Worm (Caenorhabditis elegans) whole organism, L4 larva: ENCODE data around the gene mab-23.

Source experiments
- R02D3.7 ChIP-seq: fragments of 150-350 bp; sonication (generic microtip); optimal IDR thresholded peaks from 3 replicates; lab custom pipeline; 2014; ENCODE audit warnings: missing biosample characterization, missing genetic modification characterization
- T20F7.1 ChIP-seq: fragments of 200-800 bp; sonication (Bioruptor generic); optimal IDR thresholded peaks from 2 replicates; lab custom pipeline; 2018; ENCODE audit warnings: mild to moderate bottlenecking, missing genetic modification characterization, missing compliant biosample characterization
- Y5F2A.4 ChIP-seq: fragments of 200-800 bp; sonication (Bioruptor generic); optimal IDR thresholded peaks from 2 replicates; lab custom pipeline; 2018; ENCODE audit warnings: mild to moderate bottlenecking, missing genetic modification characterization, missing compliant biosample characterization
- aha-1 ChIP-seq: fragments of 150-350 bp; peaks from one replicate; lab custom pipeline; 2014; ENCODE audit warnings: missing biosample characterization, missing genetic modification characterization
- arid-1 ChIP-seq: fragments of 200-800 bp; sonication (Bioruptor generic); conservative IDR thresholded peaks from 2 replicates; pipeline ENCODE4 v1.3.6; 2022; ENCODE audit warnings: missing genetic modification reagents, missing genetic modification characterization, missing compliant biosample characterization
- ceh-62 ChIP-seq: sonication (generic microtip); optimal IDR thresholded peaks from 2 replicates; lab custom pipeline; 2017; ENCODE audit warnings: missing biosample characterization, missing genetic modification characterization
- ctbp-1 ChIP-seq: fragments of 200-800 bp; sonication (Bioruptor generic); IDR thresholded peaks from 2 replicates; pipeline ENCODE4 v1.3.6; 2022; ENCODE audit warnings: missing genetic modification reagents, missing genetic modification characterization, missing compliant biosample characterization
- daf-16 ChIP-seq, 3 experiments: sonication (generic microtip); optimal IDR thresholded peaks; 2 replicates each; lab custom pipeline; 2016 to 2017; ENCODE audit warnings: missing genetic modification characterization in 3 of 3, missing genetic modification reagents in 3 of 3, mild to moderate bottlenecking in 2 of 3, missing compliant biosample characterization in 2 of 3, missing biosample characterization in 1 of 3, moderate library complexity in 1 of 3
- dmd-6 ChIP-seq: fragments of 200-800 bp; sonication (Bioruptor generic); IDR thresholded peaks from 2 replicates; pipeline ENCODE4 v1.3.6; 2022; ENCODE audit warnings: missing genetic modification reagents, missing genetic modification characterization, missing compliant biosample characterization
- duxl-1 ChIP-seq: sonication (generic microtip); optimal IDR thresholded peaks from 2 replicates; lab custom pipeline; 2016; ENCODE audit warnings: mild to moderate bottlenecking, missing genetic modification characterization, moderate library complexity, missing compliant biosample characterization; ENCODE audit not compliant: poor library complexity
- fkh-10 ChIP-seq: fragments of 150-350 bp; optimal IDR thresholded peaks from 2 replicates; lab custom pipeline; 2014; ENCODE audit warnings: missing biosample characterization, missing genetic modification reagents, missing genetic modification characterization
- fos-1 ChIP-seq: fragments of 150-350 bp; optimal IDR thresholded peaks from 2 replicates; lab custom pipeline; 2014; ENCODE audit warnings: missing biosample characterization, missing genetic modification characterization
- hif-1 ChIP-seq, 2 experiments: sonication (generic microtip); optimal IDR thresholded peaks; 2 replicates each; lab custom pipeline; 2016 to 2017; ENCODE audit warnings: missing compliant biosample characterization in 2 of 2, missing genetic modification characterization in 2 of 2, missing genetic modification reagents in 2 of 2, missing genotype in 2 of 2, mild to moderate bottlenecking in 1 of 2
- hlh-30 ChIP-seq: sonication (generic microtip); optimal IDR thresholded peaks from 2 replicates; lab custom pipeline; 2017; ENCODE audit warnings: antibody characterized with exemption, mild to moderate bottlenecking, missing genetic modification characterization, missing compliant biosample characterization; ENCODE audit not compliant: insufficient read depth
- hmg-1.1 ChIP-seq: fragments of 200-800 bp; sonication (Bioruptor generic); IDR thresholded peaks from 2 replicates; pipeline ENCODE4 v1.3.6; 2022; ENCODE audit warnings: missing genetic modification reagents, missing genetic modification characterization, missing compliant biosample characterization
- lin-15B ChIP-seq: fragments of 150-350 bp; sonication (generic microtip); optimal IDR thresholded peaks from 3 replicates; lab custom pipeline; 2014; ENCODE audit warnings: missing biosample characterization, missing genetic modification characterization
- lin-29 ChIP-seq: fragments of 200-800 bp; sonication (Bioruptor generic); IDR thresholded peaks from 2 replicates; pipeline ENCODE4 v1.3.6; 2022; ENCODE audit warnings: missing genetic modification reagents, missing genetic modification characterization, missing compliant biosample characterization
- lsy-2 ChIP-seq, 2 experiments: fragments of 150-350 bp in 1 of 2; sonication (generic microtip) in 1 of 2; optimal IDR thresholded peaks; 2 replicates each; lab custom pipeline; 2014 to 2017; ENCODE audit warnings: missing biosample characterization in 2 of 2, missing genetic modification characterization in 2 of 2
- mdl-1 ChIP-seq, 2 experiments: fragments of 150-350 bp in 1 of 2; sonication (generic microtip) in 1 of 2; optimal IDR thresholded peaks; 2 replicates each; lab custom pipeline; 2014 to 2017; ENCODE audit warnings: missing biosample characterization in 2 of 2, missing genetic modification characterization in 2 of 2
- mes-2 ChIP-seq: sonication (generic microtip); optimal IDR thresholded peaks from 2 replicates; lab custom pipeline; 2016; ENCODE audit warnings: missing genotype, mild to moderate bottlenecking, missing genetic modification characterization, missing compliant biosample characterization; ENCODE audit not compliant: poor library complexity, severe bottlenecking
- mxl-2 ChIP-seq: fragments of 200-800 bp; sonication (Bioruptor generic); conservative IDR thresholded peaks from 2 replicates; pipeline ENCODE4 v1.3.6; 2022; ENCODE audit warnings: missing genetic modification reagents, missing genetic modification characterization, missing compliant biosample characterization
- nhr-10 ChIP-seq: fragments of 150-350 bp; optimal IDR thresholded peaks from 2 replicates; lab custom pipeline; 2014; ENCODE audit warnings: missing biosample characterization, missing genetic modification characterization
- nhr-11 ChIP-seq: fragments of 150-350 bp; optimal IDR thresholded peaks from 2 replicates; lab custom pipeline; 2014; ENCODE audit warnings: missing biosample characterization, missing genetic modification characterization
- nhr-25 ChIP-seq: sonication (generic microtip); optimal IDR thresholded peaks from 2 replicates; lab custom pipeline; 2017; ENCODE audit warnings: missing genetic modification characterization, mild to moderate bottlenecking, missing compliant biosample characterization, antibody characterized with exemption, moderate library complexity, borderline replicate concordance; ENCODE audit not compliant: insufficient read depth
- pqm-1 ChIP-seq: sonication (generic microtip); optimal IDR thresholded peaks from 2 replicates; lab custom pipeline; 2017; ENCODE audit warnings: missing biosample characterization, missing genetic modification characterization
- rbr-2 ChIP-seq: sonication (generic microtip); optimal IDR thresholded peaks from 2 replicates; lab custom pipeline; 2016; ENCODE audit warnings: missing genotype, missing genetic modification characterization, missing compliant biosample characterization
- sdz-12 ChIP-seq: fragments of 200-800 bp; sonication (Bioruptor generic); optimal IDR thresholded peaks from 2 replicates; lab custom pipeline; 2018; ENCODE audit warnings: mild to moderate bottlenecking, missing genetic modification characterization, missing compliant biosample characterization
- skn-1 ChIP-seq: fragments of 150-350 bp; optimal IDR thresholded peaks from 2 replicates; lab custom pipeline; 2014; ENCODE audit warnings: missing biosample characterization, missing genetic modification characterization
- spr-1 ChIP-seq: sonication (generic microtip); optimal IDR thresholded peaks from 2 replicates; lab custom pipeline; 2016; ENCODE audit warnings: mild to moderate bottlenecking, missing genetic modification characterization, missing compliant biosample characterization
- unc-130 ChIP-seq: sonication (generic microtip); optimal IDR thresholded peaks from 2 replicates; lab custom pipeline; 2016; ENCODE audit warnings: missing genetic modification reagents, missing genetic modification characterization, missing compliant biosample characterization
- unc-62 ChIP-seq, 3 experiments: fragments of 150-350 bp in 1 of 3; sonication (generic microtip); optimal IDR thresholded peaks in 2 of 3; peaks in 1 of 3; 1 replicate in 1 of 3; 2 replicates in 2 of 3; lab custom pipeline; 2014 to 2017; ENCODE audit warnings: missing biosample characterization in 3 of 3, missing genetic modification characterization in 3 of 3, missing genetic modification reagents in 3 of 3, missing genotype in 1 of 3

mab-23 gene

DNA sequence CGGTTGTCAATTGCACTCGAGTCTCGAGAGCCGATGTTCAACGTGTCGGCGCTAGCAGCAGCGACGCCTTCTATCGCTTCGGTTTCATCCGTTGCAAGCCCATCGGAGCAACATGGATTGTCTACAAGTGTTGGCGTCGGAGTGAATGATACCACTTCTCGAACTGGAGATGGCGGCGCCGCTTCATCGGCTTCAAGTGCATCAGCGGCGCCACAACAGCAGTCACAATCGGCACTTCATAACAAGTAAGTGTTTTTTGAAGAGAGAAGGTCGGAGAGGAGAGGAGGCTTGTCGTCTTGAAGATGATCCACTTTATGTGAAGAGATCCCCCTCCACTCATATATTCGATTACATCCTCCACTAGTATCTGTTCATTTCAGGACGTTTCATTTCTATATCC is 39.7 kb downstream of the mab-23 start:
- TF ChIP-seq mes-2 (no peak), mxl-2 (GFP tag; lab: Robert Waterston, UW) (no peak), lin-29 (GFP tag; lab: Robert Waterston, UW) (no peak), sdz-12 (no peak), pqm-1 (tag; lab: Kevin White, UChicago) (no peak), nhr-10 (tag; lab: Kevin White, UChicago) (no peak), spr-1 (tag; lab: Kevin White, UChicago) (no peak), hlh-30 (no peak), duxl-1 (tag; lab: Kevin White, UChicago) (no peak), aha-1 (tag; lab: Kevin White, UChicago) (no peak), hmg-1.1 (GFP tag; lab: Robert Waterston, UW) (no peak), R02D3.7 (tag; lab: Kevin White, UChicago) (no peak), lsy-2 (tag; optimal IDR thresholded peaks at IDR 0.05; lab: Kevin White, UChicago) (no peak), nhr-25 (no peak), dmd-6 (GFP tag; lab: Robert Waterston, UW) (no peak), arid-1 (GFP tag; lab: Robert Waterston, UW) (no peak), unc-130 (GFP tag; lab: Kevin White, UChicago) (no peak), ceh-62 (tag; lab: Kevin White, UChicago) (no peak)

DNA sequence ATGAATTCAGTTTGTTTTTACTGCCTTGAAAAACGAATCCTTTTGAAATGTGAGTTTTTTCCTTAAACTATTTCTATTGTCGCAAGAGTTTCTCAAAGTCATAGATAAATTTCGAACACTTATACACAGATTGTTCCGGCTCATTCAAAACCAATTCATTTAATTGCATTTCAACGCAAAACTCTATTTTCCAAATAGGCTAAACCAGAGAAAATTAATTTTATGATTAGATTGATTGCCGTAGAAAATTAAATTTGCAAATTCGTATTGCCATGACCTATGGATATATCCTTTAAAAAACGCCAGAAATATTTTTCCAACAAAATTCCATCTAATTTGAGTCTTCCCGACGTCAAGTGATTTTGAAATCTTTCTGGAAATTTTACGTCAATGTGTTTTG is 43.1 kb downstream of the mab-23 start:
- TF ChIP-seq hif-1 (tag; optimal IDR thresholded peaks at IDR 0.05; lab: Kevin White, UChicago) (no peak), fos-1 (tag; lab: Kevin White, UChicago) (no peak), Y5F2A.4 (GFP tag; lab: Kevin White, UChicago) (no peak), nhr-10 (tag; lab: Kevin White, UChicago) (no peak), aha-1 (tag; lab: Kevin White, UChicago) (no peak), daf-16 (GFP tag; optimal IDR thresholded peaks at IDR 0.05; lab: Kevin White, UChicago) (no peak), daf-16 (tag; optimal IDR thresholded peaks at IDR 0.05; lab: Kevin White, UChicago) (no peak)

ce11 chrV:10677459-10677858 is 44.6 kb downstream of the mab-23 start:
- TF ChIP-seq unc-62 (GFP tag; optimal IDR thresholded peaks at IDR 0.05 in 1 of 2; lab: Kevin White, UChicago) (peak in 1 of 2 experiments; percentile 83), unc-62 (tag; optimal IDR thresholded peaks at IDR 0.05; lab: Kevin White, UChicago) (no peak), lsy-2 (tag; optimal IDR thresholded peaks at IDR 0.05; lab: Kevin White, UChicago) (peak in 1 of 2 experiments; percentile 21), T20F7.1 (GFP tag; lab: Kevin White, UChicago) (no peak), pqm-1 (tag; lab: Kevin White, UChicago) (no peak), nhr-10 (tag; lab: Kevin White, UChicago) (no peak), mdl-1 (tag; optimal IDR thresholded peaks at IDR 0.05; lab: Kevin White, UChicago) (peak in 1 of 2 experiments; percentile 27), ctbp-1 (GFP tag; lab: Robert Waterston, UW) (0 out of 2 replicates have a peak, but pooled peaks have one; percentile 22), duxl-1 (tag; lab: Kevin White, UChicago) (no peak), nhr-25 (no peak), rbr-2 (peak; percentile 46), hmg-1.1 (GFP tag; lab: Robert Waterston, UW) (peak; percentile 67), hlh-30 (peak; percentile 12), daf-16 (GFP tag; optimal IDR thresholded peaks at IDR 0.05; lab: Kevin White, UChicago) (no peak), daf-16 (tag; optimal IDR thresholded peaks at IDR 0.05; lab: Kevin White, UChicago) (no peak), fkh-10 (GFP tag; lab: Kevin White, UChicago) (peak; percentile 46), lin-15B (no peak), nhr-11 (tag; lab: Kevin White, UChicago) (peak; percentile 18)
- TF ChIP-seq, all 104 proteins: peak for 9

DNA sequence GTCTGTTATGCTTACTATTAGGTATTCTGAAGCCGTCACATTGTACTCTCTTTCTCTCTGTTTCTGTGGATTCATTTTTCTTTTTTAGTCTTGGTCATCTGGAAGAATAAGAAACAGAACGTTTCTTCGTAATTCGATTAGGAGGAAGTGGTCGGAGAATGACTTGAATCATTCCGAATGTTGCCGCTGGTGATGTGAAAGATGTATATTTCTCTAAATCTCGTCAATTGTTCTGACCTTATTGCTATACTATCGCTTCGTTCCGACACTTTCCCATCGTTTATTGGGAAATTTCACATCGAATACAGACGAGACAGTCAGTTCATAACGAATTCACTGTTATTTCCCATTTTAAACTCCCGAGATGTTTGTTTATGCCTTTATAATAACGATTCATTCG is 46.2 kb downstream of the mab-23 start:
- TF ChIP-seq skn-1 (tag; lab: Kevin White, UChicago) (no peak), lsy-2 (tag; optimal IDR thresholded peaks at IDR 0.05; lab: Kevin White, UChicago) (peak in 1 of 2 experiments; percentile 8)
